Worm (Caenorhabditis elegans) whole organism, L4 larva: ENCODE measurements around the gene tba-4.

ENCODE experiments used
- F26F4.8 ChIP-seq: fragments of 200-800 bp; sonication (Bioruptor generic); conservative IDR thresholded peaks from 2 replicates; pipeline ENCODE4 v1.3.6; 2022; ENCODE audit warnings: missing genetic modification characterization, missing compliant biosample characterization
- F37D6.2 ChIP-seq: sonication (generic microtip); optimal IDR thresholded peaks from 2 replicates; lab custom pipeline; 2016; ENCODE audit warnings: mild to moderate bottlenecking, missing genetic modification characterization, missing compliant biosample characterization
- F44E2.7 ChIP-seq: fragments of 200-800 bp; sonication (Bioruptor generic); IDR thresholded peaks from 2 replicates; pipeline ENCODE4 v2.1.2; 2022; ENCODE audit warnings: missing genetic modification characterization, missing compliant biosample characterization
- T20F7.1 ChIP-seq: fragments of 200-800 bp; sonication (Bioruptor generic); optimal IDR thresholded peaks from 2 replicates; lab custom pipeline; 2018; ENCODE audit warnings: mild to moderate bottlenecking, missing genetic modification characterization, missing compliant biosample characterization
- Y48G9A.11 ChIP-seq: fragments of 200-800 bp; sonication (Bioruptor generic); IDR thresholded peaks from 2 replicates; pipeline ENCODE4 v1.3.6; 2022; ENCODE audit warnings: missing genetic modification reagents, missing genetic modification characterization, missing compliant biosample characterization
- ZK546.5 ChIP-seq, 2 experiments: sonication (generic microtip); optimal IDR thresholded peaks; 2 replicates each; lab custom pipeline; 2017; ENCODE audit warnings: missing biosample characterization in 2 of 2, missing genetic modification characterization in 2 of 2
- aha-1 ChIP-seq: fragments of 150-350 bp; peaks from one replicate; lab custom pipeline; 2014; ENCODE audit warnings: missing biosample characterization, missing genetic modification characterization
- aly-2 ChIP-seq: sonication (generic microtip); optimal IDR thresholded peaks from 2 replicates; lab custom pipeline; 2018; ENCODE audit warnings: missing biosample characterization, missing genetic modification characterization
- ceh-20 ChIP-seq: fragments of 200-800 bp; sonication (Bioruptor generic); IDR thresholded peaks from 2 replicates; pipeline ENCODE4 v1.3.6; 2022; ENCODE audit warnings: missing genetic modification reagents, missing genetic modification characterization, missing compliant biosample characterization
- ceh-28 ChIP-seq: fragments of 150-350 bp; optimal IDR thresholded peaks from 2 replicates; lab custom pipeline; 2014; ENCODE audit warnings: missing biosample characterization, missing genetic modification reagents, missing genetic modification characterization
- ceh-62 ChIP-seq: sonication (generic microtip); optimal IDR thresholded peaks from 2 replicates; lab custom pipeline; 2017; ENCODE audit warnings: missing biosample characterization, missing genetic modification characterization
- cey-2 ChIP-seq: sonication (generic microtip); optimal IDR thresholded peaks from 3 replicates; lab custom pipeline; 2017; ENCODE audit warnings: missing genetic modification characterization, mild to moderate bottlenecking, missing compliant biosample characterization, antibody characterized with exemption, borderline replicate concordance; ENCODE audit not compliant: insufficient read depth
- ctbp-1 ChIP-seq: fragments of 200-800 bp; sonication (Bioruptor generic); IDR thresholded peaks from 2 replicates; pipeline ENCODE4 v1.3.6; 2022; ENCODE audit warnings: missing genetic modification reagents, missing genetic modification characterization, missing compliant biosample characterization
- dmd-6 ChIP-seq: fragments of 200-800 bp; sonication (Bioruptor generic); IDR thresholded peaks from 2 replicates; pipeline ENCODE4 v1.3.6; 2022; ENCODE audit warnings: missing genetic modification reagents, missing genetic modification characterization, missing compliant biosample characterization
- duxl-1 ChIP-seq: sonication (generic microtip); optimal IDR thresholded peaks from 2 replicates; lab custom pipeline; 2016; ENCODE audit warnings: mild to moderate bottlenecking, missing genetic modification characterization, moderate library complexity, missing compliant biosample characterization; ENCODE audit not compliant: poor library complexity
- dve-1 ChIP-seq: sonication (generic microtip); optimal IDR thresholded peaks from 2 replicates; lab custom pipeline; 2017; ENCODE audit warnings: antibody characterized with exemption, mild to moderate bottlenecking, missing genetic modification characterization, missing compliant biosample characterization; ENCODE audit not compliant: insufficient read depth
- egl-43 ChIP-seq: fragments of 200-800 bp; sonication (Bioruptor generic); IDR thresholded peaks from 2 replicates; pipeline ENCODE4 v1.3.6; 2022; ENCODE audit warnings: missing genetic modification reagents, missing genetic modification characterization, missing compliant biosample characterization
- gei-8 ChIP-seq: fragments of 200-800 bp; sonication (Bioruptor generic); optimal IDR thresholded peaks from 2 replicates; lab custom pipeline; 2018; ENCODE audit warnings: mild to moderate bottlenecking, missing genetic modification characterization, missing compliant biosample characterization
- lin-29 ChIP-seq: fragments of 200-800 bp; sonication (Bioruptor generic); IDR thresholded peaks from 2 replicates; pipeline ENCODE4 v1.3.6; 2022; ENCODE audit warnings: missing genetic modification reagents, missing genetic modification characterization, missing compliant biosample characterization
- mes-2 ChIP-seq: sonication (generic microtip); optimal IDR thresholded peaks from 2 replicates; lab custom pipeline; 2016; ENCODE audit warnings: missing genotype, mild to moderate bottlenecking, missing genetic modification characterization, missing compliant biosample characterization; ENCODE audit not compliant: poor library complexity, severe bottlenecking
- mxl-3 ChIP-seq: fragments of 200-800 bp; sonication (Bioruptor generic); optimal IDR thresholded peaks from 2 replicates; lab custom pipeline; 2018; ENCODE audit warnings: mild to moderate bottlenecking, missing genetic modification characterization, missing compliant biosample characterization
- nhr-11 ChIP-seq: fragments of 150-350 bp; optimal IDR thresholded peaks from 2 replicates; lab custom pipeline; 2014; ENCODE audit warnings: missing biosample characterization, missing genetic modification characterization
- nhr-237 ChIP-seq: sonication (generic microtip); optimal IDR thresholded peaks from 2 replicates; lab custom pipeline; 2017; ENCODE audit warnings: missing biosample characterization, missing genetic modification characterization
- nhr-28 ChIP-seq: fragments of 150-350 bp; optimal IDR thresholded peaks from 2 replicates; lab custom pipeline; 2014; ENCODE audit warnings: missing biosample characterization, missing genetic modification characterization
- set-16 ChIP-seq: fragments of 200-800 bp; sonication (Bioruptor generic); IDR thresholded peaks from 2 replicates; pipeline ENCODE4 v1.3.6; 2022; ENCODE audit warnings: missing genetic modification reagents, missing genetic modification characterization, missing compliant biosample characterization
- spr-3 ChIP-seq: fragments of 200-800 bp; sonication (Bioruptor generic); optimal IDR thresholded peaks from 2 replicates; lab custom pipeline; 2018; ENCODE audit warnings: mild to moderate bottlenecking, missing genetic modification characterization, missing compliant biosample characterization
- tag-97 ChIP-seq: fragments of 200-800 bp; sonication (Bioruptor generic); IDR thresholded peaks from 2 replicates; pipeline ENCODE4 v1.3.6; 2022; ENCODE audit warnings: missing genetic modification characterization, missing compliant biosample characterization
- unc-62 ChIP-seq, 3 experiments: fragments of 150-350 bp in 1 of 3; sonication (generic microtip); optimal IDR thresholded peaks in 2 of 3; peaks in 1 of 3; 1 replicate in 1 of 3; 2 replicates in 2 of 3; lab custom pipeline; 2014 to 2017; ENCODE audit warnings: missing biosample characterization in 3 of 3, missing genetic modification characterization in 3 of 3, missing genetic modification reagents in 3 of 3, missing genotype in 1 of 3
- vab-7 ChIP-seq: fragments of 200-800 bp; sonication (Bioruptor generic); IDR thresholded peaks from 2 replicates; pipeline ENCODE4 v1.3.6; 2022; ENCODE audit warnings: missing genetic modification reagents, missing genetic modification characterization, missing compliant biosample characterization
- zag-1 ChIP-seq: fragments of 150-350 bp; optimal IDR thresholded peaks from 2 replicates; lab custom pipeline; 2014; ENCODE audit warnings: missing biosample characterization, missing genetic modification characterization
- zip-11 ChIP-seq: fragments of 200-800 bp; sonication (Bioruptor generic); IDR thresholded peaks from 2 replicates; pipeline ENCODE4 v1.3.6; 2022; ENCODE audit warnings: missing genetic modification characterization, missing compliant biosample characterization
- ztf-7 ChIP-seq: fragments of 150-350 bp; optimal IDR thresholded peaks from 2 replicates; lab custom pipeline; 2014; ENCODE audit warnings: missing biosample characterization, missing genetic modification characterization

Gene tba-4

DNA sequence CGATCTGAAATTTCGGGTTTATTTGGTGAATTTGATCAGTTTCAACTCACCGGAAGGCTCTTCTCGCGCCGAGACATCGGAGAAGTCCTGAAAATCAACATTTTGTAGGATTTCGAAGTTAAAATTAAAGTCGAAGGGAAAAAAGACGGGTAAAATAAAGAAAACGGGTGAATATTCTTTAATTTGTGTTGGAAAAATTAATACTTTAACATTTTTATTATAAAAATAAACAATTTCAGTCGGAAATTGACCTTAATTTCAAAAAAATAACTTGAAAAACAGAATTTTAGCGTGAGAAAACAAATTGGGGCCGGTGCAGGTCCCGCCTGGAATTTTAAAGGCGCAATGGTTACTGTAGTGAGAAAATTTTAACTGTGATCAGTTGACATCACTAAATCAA, 34.6 kb downstream of the tba-4 start, which contains the start of gene nos-1:
TSS of gene nos-1 (minus strand) at position 101 of the 400 bp plus-strand sequence.
- TF ChIP-seq spr-3 (no peak), ztf-7 (tag; lab: Kevin White, UChicago) (no peak), set-16 (GFP tag; lab: Robert Waterston, UW) (no peak)

ce11 chrII:10955114-10955513, 36.6 kb downstream of the tba-4 start:
- TF ChIP-seq dmd-6 (GFP tag; lab: Robert Waterston, UW): no peak
- peak in 1 of 2 experiments; percentile 95 for TF ChIP-seq unc-62 (GFP tag; optimal IDR thresholded peaks at IDR 0.05 in 1 of 2; lab: Kevin White, UChicago)
- TF ChIP-seq unc-62 (tag; optimal IDR thresholded peaks at IDR 0.05; lab: Kevin White, UChicago): no peak
- no peak for TF ChIP-seq ceh-62
- TF ChIP-seq ZK546.5 (tag; optimal IDR thresholded peaks at IDR 0.05; lab: Kevin White, UChicago): no peak
- TF ChIP-seq aha-1 (tag; lab: Kevin White, UChicago): peak; percentile 36

DNA sequence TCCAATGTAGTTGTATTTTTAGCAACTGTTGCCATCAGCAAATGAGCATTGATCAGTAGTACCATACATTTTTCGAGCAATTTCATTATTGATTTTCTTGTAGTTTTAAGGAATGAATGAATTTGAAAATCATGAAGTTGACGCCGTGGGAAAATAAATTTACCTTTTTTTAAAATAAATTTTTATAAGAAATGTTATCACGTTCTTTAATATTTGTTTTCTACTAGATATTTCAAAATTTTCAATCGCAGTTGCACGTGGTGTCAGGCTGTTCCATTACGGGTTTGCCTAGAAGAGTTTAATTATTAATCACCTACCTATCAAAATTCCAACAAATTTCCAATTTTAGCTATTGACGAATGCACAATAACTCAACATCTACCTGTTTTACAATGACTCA, 38.3 kb downstream of the tba-4 start, which contains the start of gene R03D7.8:
TSS of gene R03D7.8 (minus strand) at position 101 of the 400 bp plus-strand sequence.
- peak; percentile 12 for TF ChIP-seq aha-1 (tag; lab: Kevin White, UChicago)
- TF ChIP-seq ceh-20 (GFP tag; lab: Robert Waterston, UW): no peak

- TF ChIP-seq ceh-20 (GFP tag; lab: Robert Waterston, UW) (0 out of 2 replicates have a peak, but pooled peaks have one; percentile 23), aha-1 (tag; lab: Kevin White, UChicago) (peak; percentile 67), Y48G9A.11 (no peak), egl-43 (GFP tag; lab: Robert Waterston, UW) (no peak)
- TF ChIP-seq, all 104 proteins: peak for 2
Measured at ce11 chrII:10959138-10959537, 40.6 kb downstream of the tba-4 start.

DNA sequence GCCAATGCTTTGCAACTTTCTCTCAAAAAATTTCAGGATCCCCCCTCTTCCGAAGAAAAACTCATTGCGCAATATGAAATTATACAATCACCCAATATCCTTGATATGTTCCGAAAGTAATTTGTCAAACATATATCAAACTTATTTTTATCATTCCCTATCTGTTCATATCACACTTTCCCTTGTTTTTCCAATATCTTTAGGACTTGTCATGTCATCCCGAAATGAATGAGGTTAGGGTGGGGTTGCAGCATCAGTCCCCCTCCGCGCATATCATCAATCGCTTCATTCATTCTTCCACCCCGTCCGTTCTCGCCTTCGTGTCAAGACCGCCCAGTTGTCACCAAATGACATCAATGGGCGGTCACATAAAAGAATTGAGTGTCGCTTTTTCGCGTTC, 41.2 kb downstream of the tba-4 start:
- no peak for TF ChIP-seq ctbp-1 (GFP tag; lab: Robert Waterston, UW)
- TF ChIP-seq mxl-3: no peak
- TF ChIP-seq T20F7.1: no peak
- TF ChIP-seq ceh-28 (tag; lab: Kevin White, UChicago): no peak
- TF ChIP-seq unc-62 (GFP tag; optimal IDR thresholded peaks at IDR 0.05 in 1 of 2; lab: Kevin White, UChicago): no peak
- TF ChIP-seq unc-62 (tag; optimal IDR thresholded peaks at IDR 0.05; lab: Kevin White, UChicago): no peak

- TF ChIP-seq gei-8 (no peak), ceh-28 (tag; lab: Kevin White, UChicago) (no peak), zag-1 (no peak), nhr-11 (tag; lab: Kevin White, UChicago) (no peak), tag-97 (GFP tag; lab: Robert Waterston, UW) (no peak), cey-2 (tag; lab: Kevin White, UChicago) (no peak), F37D6.2 (no peak), mes-2 (tag; lab: Kevin White, UChicago) (no peak), F26F4.8 (no peak), aly-2 (tag; lab: Kevin White, UChicago) (no peak), duxl-1 (tag; lab: Kevin White, UChicago) (no peak), vab-7 (GFP tag; lab: Robert Waterston, UW) (no peak), F44E2.7 (GFP tag; lab: Robert Waterston, UW) (no peak), set-16 (GFP tag; lab: Robert Waterston, UW) (no peak), nhr-237 (tag; lab: Kevin White, UChicago) (no peak), lin-29 (GFP tag; lab: Robert Waterston, UW) (no peak), dve-1 (tag; lab: Kevin White, UChicago) (no peak), nhr-28 (tag; lab: Kevin White, UChicago) (no peak), zip-11 (GFP tag; lab: Robert Waterston, UW) (no peak)
Measured at ce11 chrII:10964748-10965147, 46.2 kb downstream of the tba-4 start.
